Worm (Caenorhabditis elegans) whole organism, midembryonic: ENCODE data around the gene C06A1.3.

Source experiments
- T22C8.4 ChIP-seq: fragments of 200-800 bp; sonication (Bioruptor generic); IDR thresholded peaks from 2 replicates; pipeline ENCODE4 v1.3.6; 2022; ENCODE audit warnings: missing genetic modification characterization, missing compliant biosample characterization
- cog-1 ChIP-seq: sonication (generic microtip); optimal IDR thresholded peaks from 2 replicates; lab custom pipeline; 2016; ENCODE audit warnings: missing genetic modification characterization, missing compliant biosample characterization
- flt-1 ChIP-seq: fragments of 200-800 bp; sonication (Bioruptor generic); IDR thresholded peaks from 2 replicates; pipeline ENCODE4 v1.3.6; 2022; ENCODE audit warnings: missing genetic modification characterization, missing compliant biosample characterization
- ref-1 ChIP-seq: fragments of 200-800 bp; sonication (Bioruptor generic); conservative IDR thresholded peaks from 2 replicates; pipeline ENCODE4 v1.3.6; 2022; ENCODE audit warnings: missing genetic modification reagents, missing genetic modification characterization, missing compliant biosample characterization
- tab-1 ChIP-seq: fragments of 200-800 bp; sonication (Bioruptor generic); IDR thresholded peaks from 2 replicates; pipeline ENCODE4 v1.3.6; 2022; ENCODE audit warnings: missing genetic modification characterization, missing compliant biosample characterization
- ztf-23 ChIP-seq: fragments of 200-800 bp; sonication (Bioruptor generic); IDR thresholded peaks from 2 replicates; pipeline ENCODE4 v1.3.6; 2022; ENCODE audit warnings: missing genetic modification reagents, missing genetic modification characterization, missing compliant biosample characterization

ce11 chrII:10580833-10581232 is 8.8 kb downstream of the C06A1.3 start, which contains the start of gene dap-3:
- TF ChIP-seq ref-1: no peak
- TF ChIP-seq T22C8.4 (GFP tag; lab: Robert Waterston, UW): no peak
- no peak for TF ChIP-seq cog-1
- no peak for TF ChIP-seq flt-1 (GFP tag; lab: Robert Waterston, UW)
- TF ChIP-seq ztf-23 (GFP tag; lab: Robert Waterston, UW): no peak
- TF ChIP-seq tab-1 (GFP tag; lab: Robert Waterston, UW): no peak
